Worm (Caenorhabditis elegans) whole organism, midembryonic: ENCODE results near the gene tofu-7.

Experiments used
- flt-1 ChIP-seq: fragments of 200-800 bp; sonication (Bioruptor generic); IDR thresholded peaks from 2 replicates; pipeline ENCODE4 v1.3.6; 2022; ENCODE audit warnings: missing genetic modification characterization, missing compliant biosample characterization
- ref-1 ChIP-seq: fragments of 200-800 bp; sonication (Bioruptor generic); conservative IDR thresholded peaks from 2 replicates; pipeline ENCODE4 v1.3.6; 2022; ENCODE audit warnings: missing genetic modification reagents, missing genetic modification characterization, missing compliant biosample characterization

ce11 chrIII:7083106-7083505 lies 1.7 kb downstream of the tofu-7 start:
- TF ChIP-seq flt-1 (GFP tag; lab: Robert Waterston, UW) (no peak), ref-1 (GFP tag; lab: Robert Waterston, UW) (no peak)
